Fruit fly (Drosophila melanogaster) whole organism, pupa: ENCODE measurements around the gene hh.

Source experiments
- CG10348 ChIP-seq: fragments of 200-800 bp; sonication (Bioruptor generic); IDR thresholded peaks from 2 replicates; pipeline ENCODE4 v1.3.6; 2022; ENCODE audit warnings: missing biosample characterization, missing genetic modification characterization
- CG13204 ChIP-seq: fragments of 200-800 bp; sonication (Bioruptor generic); optimal IDR thresholded peaks from 2 replicates; lab custom pipeline; 2018; ENCODE audit warnings: missing biosample characterization, mild to moderate bottlenecking, missing genetic modification characterization, moderate library complexity
- CG14655 ChIP-seq: fragments of 200-800 bp; sonication (Bioruptor generic); optimal IDR thresholded peaks from 3 replicates; lab custom pipeline; 2017; ENCODE audit warnings: mild to moderate bottlenecking, missing biosample characterization, missing genetic modification reagents, missing genetic modification characterization
- CG32121 ChIP-seq: fragments of 200-800 bp; sonication (Bioruptor generic); IDR thresholded peaks from 2 replicates; pipeline ENCODE4 v1.3.6; 2022; ENCODE audit warnings: missing biosample characterization, missing genetic modification characterization
- CG34367 ChIP-seq: fragments of 200-800 bp; sonication (Bioruptor generic); optimal IDR thresholded peaks from 2 replicates; lab custom pipeline; 2018; ENCODE audit warnings: missing biosample characterization, mild to moderate bottlenecking, missing genetic modification characterization
- CG8159 ChIP-seq: fragments of 200-800 bp; sonication (Bioruptor generic); optimal IDR thresholded peaks from 3 replicates; lab custom pipeline; 2018; ENCODE audit warnings: missing biosample characterization, mild to moderate bottlenecking, missing genetic modification characterization, moderate library complexity
- CG9948 ChIP-seq: fragments of 200-800 bp; sonication (Bioruptor generic); optimal IDR thresholded peaks from 2 replicates; lab custom pipeline; 2018; ENCODE audit warnings: missing biosample characterization, mild to moderate bottlenecking, missing genetic modification characterization, moderate library complexity
- D1 ChIP-seq: fragments of 200-800 bp; sonication (Bioruptor generic); optimal IDR thresholded peaks from 2 replicates; lab custom pipeline; 2018; ENCODE audit warnings: missing biosample characterization, mild to moderate bottlenecking, missing genetic modification characterization, moderate library complexity
- EcR ChIP-seq: fragments of 200-800 bp; sonication (Bioruptor generic); optimal IDR thresholded peaks from 3 replicates; lab custom pipeline; 2019; ENCODE audit warnings: missing biosample characterization, missing genetic modification characterization, mild to moderate bottlenecking, moderate library complexity, missing genetic modification reagents
- Pif1B ChIP-seq: fragments of 200-800 bp; sonication (Bioruptor generic); optimal IDR thresholded peaks from 3 replicates; lab custom pipeline; 2016; ENCODE audit warnings: missing biosample characterization, missing genetic modification characterization
- Snoo ChIP-seq: fragments of 200-800 bp; sonication (Bioruptor generic); optimal IDR thresholded peaks from 3 replicates; lab custom pipeline; 2017; ENCODE audit warnings: missing biosample characterization, mild to moderate bottlenecking, missing genetic modification characterization, inconsistent platforms
- rn ChIP-seq: fragments of 200-800 bp; sonication (Bioruptor generic); IDR thresholded peaks from 2 replicates; pipeline ENCODE4 v1.3.6; 2022; ENCODE audit warnings: missing biosample characterization, missing genetic modification characterization

- no peak for TF ChIP-seq Snoo (tag; lab: Kevin White, UChicago)
- TF ChIP-seq CG13204 (GFP tag; lab: Kevin White, UChicago): no peak
- no peak for TF ChIP-seq CG8159
- TF ChIP-seq CG9948 (tag; lab: Kevin White, UChicago): no peak
- no peak for TF ChIP-seq D1 (tag; lab: Kevin White, UChicago)
- no peak for TF ChIP-seq rn (GFP tag; lab: Robert Waterston, UW)
- TF ChIP-seq CG34367: no peak
- no peak for TF ChIP-seq Pif1B
- TF ChIP-seq CG10348: no peak
- TF ChIP-seq CG14655: no peak
- TF ChIP-seq CG32121: no peak
- peak; percentile 42 for TF ChIP-seq EcR (GFP tag; lab: Kevin White, UChicago)
Measured at dm6 chr3R:23119873-23120272, 21.8 kb downstream of the hh start.
